Worm (Caenorhabditis elegans) whole organism, young adult: ENCODE results near the gene col-175.

ENCODE experiments used
- B0261.1 ChIP-seq: sonication (generic microtip); optimal IDR thresholded peaks from 2 replicates; lab custom pipeline; 2016; ENCODE audit warnings: mild to moderate bottlenecking, missing genetic modification characterization, moderate library complexity, missing compliant biosample characterization
- C06A6.2 ChIP-seq: fragments of 200-800 bp; sonication (Bioruptor generic); conservative IDR thresholded peaks from 2 replicates; pipeline ENCODE4 v1.3.6; 2022; ENCODE audit warnings: missing genetic modification characterization, missing compliant biosample characterization
- D2030.7 ChIP-seq: fragments of 200-800 bp; sonication (Bioruptor generic); IDR thresholded peaks from 2 replicates; pipeline ENCODE4 v1.3.6; 2022; ENCODE audit warnings: missing genetic modification reagents, missing genetic modification characterization, missing compliant biosample characterization
- F10E7.11 ChIP-seq: sonication (generic microtip); optimal IDR thresholded peaks from 2 replicates; lab custom pipeline; 2017; ENCODE audit warnings: mild to moderate bottlenecking, missing genetic modification characterization, moderate library complexity, missing compliant biosample characterization
- F55B11.4 ChIP-seq: sonication (generic microtip); optimal IDR thresholded peaks from 2 replicates; lab custom pipeline; 2016; ENCODE audit warnings: missing compliant biosample characterization, missing genetic modification characterization, borderline replicate concordance; ENCODE audit not compliant: insufficient read depth
- K11D2.4 ChIP-seq: fragments of 200-800 bp; sonication (Bioruptor generic); IDR thresholded peaks from 2 replicates; pipeline ENCODE4 v1.3.6; 2022; ENCODE audit warnings: missing genetic modification reagents, missing genetic modification characterization, missing compliant biosample characterization
- Y53F4B.3 ChIP-seq: fragments of 200-800 bp; sonication (Bioruptor generic); IDR thresholded peaks from 2 replicates; pipeline ENCODE4 v1.3.6; 2022; ENCODE audit warnings: missing genetic modification reagents, missing genetic modification characterization, missing compliant biosample characterization
- Y67H2A.10 ChIP-seq: fragments of 200-800 bp; sonication (Bioruptor generic); conservative IDR thresholded peaks from 2 replicates; pipeline ENCODE4 v1.3.6; 2022; ENCODE audit warnings: missing genetic modification reagents, missing genetic modification characterization, missing compliant biosample characterization
- Y95B8A.8 ChIP-seq: fragments of 200-800 bp; sonication (Bioruptor generic); IDR thresholded peaks from 2 replicates; pipeline ENCODE4 v1.3.6; 2022; ENCODE audit warnings: missing genetic modification reagents, missing genetic modification characterization, missing compliant biosample characterization
- aptf-3 ChIP-seq: fragments of 200-800 bp; sonication (Bioruptor generic); IDR thresholded peaks from 2 replicates; pipeline ENCODE4 v1.3.6; 2022; ENCODE audit warnings: missing genetic modification characterization, missing compliant biosample characterization
- athp-1 ChIP-seq: sonication (generic microtip); optimal IDR thresholded peaks from 2 replicates; lab custom pipeline; 2017; ENCODE audit warnings: mild to moderate bottlenecking, missing genetic modification characterization, missing compliant biosample characterization
- attf-5 ChIP-seq: fragments of 200-800 bp; sonication (Bioruptor generic); optimal IDR thresholded peaks from 2 replicates; lab custom pipeline; 2018; ENCODE audit warnings: mild to moderate bottlenecking, missing genetic modification characterization, missing compliant biosample characterization
- attf-6 ChIP-seq: fragments of 200-800 bp; sonication (Bioruptor generic); IDR thresholded peaks from 2 replicates; pipeline ENCODE4 v1.3.6; 2022; ENCODE audit warnings: missing genetic modification reagents, missing genetic modification characterization, missing compliant biosample characterization
- ceh-58 ChIP-seq: fragments of 200-800 bp; sonication (Bioruptor generic); IDR thresholded peaks from 2 replicates; pipeline ENCODE4 v1.3.6; 2022; ENCODE audit warnings: missing genetic modification characterization, missing compliant biosample characterization
- dox-1 ChIP-seq: fragments of 200-800 bp; sonication (Bioruptor generic); IDR thresholded peaks from 2 replicates; pipeline ENCODE4 v1.3.6; 2022; ENCODE audit warnings: missing genetic modification reagents, missing genetic modification characterization, missing compliant biosample characterization
- dpl-1 ChIP-seq: fragments of 150-350 bp; optimal IDR thresholded peaks from 2 replicates; lab custom pipeline; 2014; ENCODE audit warnings: missing biosample characterization, missing genetic modification reagents, missing genetic modification characterization
- egl-44 ChIP-seq: fragments of 200-800 bp; sonication (Bioruptor generic); IDR thresholded peaks from 2 replicates; pipeline ENCODE4 v1.3.6; 2022; ENCODE audit warnings: missing genetic modification reagents, missing genetic modification characterization, missing compliant biosample characterization
- egrh-3 ChIP-seq: fragments of 200-800 bp; sonication (Bioruptor generic); IDR thresholded peaks from 2 replicates; pipeline ENCODE4 v1.3.6; 2022; ENCODE audit warnings: missing genetic modification reagents, missing genetic modification characterization, missing compliant biosample characterization
- ets-4 ChIP-seq: fragments of 200-800 bp; sonication (Bioruptor generic); optimal IDR thresholded peaks from 2 replicates; lab custom pipeline; 2018; ENCODE audit warnings: mild to moderate bottlenecking, missing genetic modification characterization, missing compliant biosample characterization
- fkh-3 ChIP-seq: sonication (generic microtip); optimal IDR thresholded peaks from 2 replicates; lab custom pipeline; 2016; ENCODE audit warnings: mild to moderate bottlenecking, missing genetic modification characterization, missing compliant biosample characterization
- gei-17 ChIP-seq: fragments of 200-800 bp; sonication (Bioruptor generic); optimal IDR thresholded peaks from 2 replicates; lab custom pipeline; 2018; ENCODE audit warnings: mild to moderate bottlenecking, missing genetic modification characterization, missing compliant biosample characterization
- hlh-12 ChIP-seq: sonication (generic microtip); optimal IDR thresholded peaks from 2 replicates; lab custom pipeline; 2016; ENCODE audit warnings: missing genetic modification characterization, missing compliant biosample characterization
- hmg-1.2 ChIP-seq: fragments of 200-800 bp; sonication (Bioruptor generic); IDR thresholded peaks from 2 replicates; pipeline ENCODE4 v1.3.6; 2022; ENCODE audit warnings: missing genetic modification reagents, missing genetic modification characterization, missing compliant biosample characterization
- lag-1 ChIP-seq: fragments of 200-800 bp; sonication (Bioruptor generic); IDR thresholded peaks from 2 replicates; pipeline ENCODE4 v1.3.6; 2022; ENCODE audit warnings: missing genetic modification reagents, missing genetic modification characterization, missing compliant biosample characterization
- lin-35 ChIP-seq, 3 experiments: fragments of 150-350 bp in 2 of 3; sonication (generic microtip) in 1 of 3; optimal IDR thresholded peaks; 2 replicates each; lab custom pipeline; 2014 to 2018; ENCODE audit warnings: missing biosample characterization in 3 of 3, missing genetic modification characterization in 3 of 3, missing genetic modification reagents in 3 of 3
- lin-54 ChIP-seq: fragments of 200-800 bp; sonication (Bioruptor generic); optimal IDR thresholded peaks from 2 replicates; lab custom pipeline; 2018; ENCODE audit warnings: mild to moderate bottlenecking, missing genetic modification characterization, missing compliant biosample characterization
- mes-4 ChIP-seq: sonication (generic microtip); optimal IDR thresholded peaks from 2 replicates; lab custom pipeline; 2016; ENCODE audit warnings: missing genotype, missing genetic modification characterization, missing compliant biosample characterization
- mxl-1 ChIP-seq: sonication (generic microtip); optimal IDR thresholded peaks from 2 replicates; lab custom pipeline; 2016; ENCODE audit warnings: missing genetic modification characterization, missing compliant biosample characterization
- nhr-179 ChIP-seq: sonication (generic microtip); optimal IDR thresholded peaks from 2 replicates; lab custom pipeline; 2016; ENCODE audit warnings: mild to moderate bottlenecking, missing genetic modification characterization, missing compliant biosample characterization
- nhr-90 ChIP-seq: sonication (generic microtip); optimal IDR thresholded peaks from 2 replicates; lab custom pipeline; 2016; ENCODE audit warnings: missing genotype, mild to moderate bottlenecking, missing genetic modification characterization, missing compliant biosample characterization
- rcor-1 ChIP-seq: fragments of 200-800 bp; sonication (Bioruptor generic); IDR thresholded peaks from 2 replicates; pipeline ENCODE4 v1.3.6; 2022; ENCODE audit warnings: missing genetic modification reagents, missing genetic modification characterization, missing compliant biosample characterization
- snpc-1.1 ChIP-seq: sonication (generic microtip); optimal IDR thresholded peaks from 2 replicates; lab custom pipeline; 2017; ENCODE audit warnings: missing genetic modification characterization, mild to moderate bottlenecking, missing compliant biosample characterization, antibody characterized with exemption, moderate library complexity, missing genotype, missing genetic modification reagents; ENCODE audit not compliant: insufficient read depth
- snpc-1.3 ChIP-seq: sonication (generic microtip); optimal IDR thresholded peaks from 2 replicates; lab custom pipeline; 2017; ENCODE audit warnings: missing genetic modification characterization, mild to moderate bottlenecking, missing compliant biosample characterization, antibody characterized with exemption, moderate library complexity, missing genotype, missing genetic modification reagents; ENCODE audit not compliant: insufficient read depth
- snpc-3.4 ChIP-seq: sonication (generic microtip); optimal IDR thresholded peaks from 2 replicates; lab custom pipeline; 2017; ENCODE audit warnings: missing genetic modification characterization, mild to moderate bottlenecking, missing compliant biosample characterization, antibody characterized with exemption, moderate library complexity, missing genotype, missing genetic modification reagents
- somi-1 ChIP-seq: fragments of 200-800 bp; sonication (Bioruptor generic); optimal IDR thresholded peaks from 2 replicates; lab custom pipeline; 2018; ENCODE audit warnings: mild to moderate bottlenecking, missing genetic modification characterization, missing compliant biosample characterization
- tbx-9 ChIP-seq: sonication (generic microtip); optimal IDR thresholded peaks from 2 replicates; lab custom pipeline; 2016; ENCODE audit warnings: borderline replicate concordance, missing genetic modification characterization, inconsistent platforms, missing compliant biosample characterization
- zfh-2 ChIP-seq: fragments of 200-800 bp; sonication (Bioruptor generic); conservative IDR thresholded peaks from 2 replicates; pipeline ENCODE4 v1.3.6; 2022; ENCODE audit warnings: missing genetic modification reagents, missing genetic modification characterization, missing compliant biosample characterization
- zim-3 ChIP-seq: sonication (generic microtip); optimal IDR thresholded peaks from 2 replicates; lab custom pipeline; 2017; ENCODE audit warnings: mild to moderate bottlenecking, missing genetic modification characterization, moderate library complexity, missing compliant biosample characterization
- ztf-22 ChIP-seq: fragments of 200-800 bp; sonication (Bioruptor generic); optimal IDR thresholded peaks from 2 replicates; lab custom pipeline; 2018; ENCODE audit warnings: mild to moderate bottlenecking, missing genetic modification characterization, moderate library complexity, missing compliant biosample characterization
- ztf-25 ChIP-seq: fragments of 200-800 bp; sonication (Bioruptor generic); IDR thresholded peaks from 2 replicates; pipeline ENCODE4 v1.3.6; 2022; ENCODE audit warnings: missing genetic modification reagents, missing genetic modification characterization, missing compliant biosample characterization
- ztf-28 ChIP-seq: fragments of 200-800 bp; sonication (Bioruptor generic); IDR thresholded peaks from 2 replicates; pipeline ENCODE4 v1.3.6; 2022; ENCODE audit warnings: missing genetic modification reagents, missing genetic modification characterization, missing compliant biosample characterization

Gene col-175

ce11 chrX:9237708-9238107 lies 3.3 kb upstream of the col-175 start (continued):
- TF ChIP-seq rcor-1 (peak; percentile 53), dox-1 (GFP tag; lab: Robert Waterston, UW) (peak; percentile 63; the same call in 1 of the 2 replicates), zim-3 (peak; percentile 37), lin-54 (GFP tag; lab: Kevin White, UChicago) (peak; percentile 15), aptf-3 (GFP tag; lab: Robert Waterston, UW) (no peak), attf-5 (GFP tag; lab: Kevin White, UChicago) (peak; percentile 46), C06A6.2 (GFP tag; lab: Robert Waterston, UW) (no peak), ceh-58 (GFP tag; lab: Robert Waterston, UW) (no peak), egl-44 (GFP tag; lab: Robert Waterston, UW) (peak; percentile 70; the same call in 1 of the 2 replicates), snpc-1.1 (tag; lab: Kevin White, UChicago) (peak; percentile 10), nhr-90 (tag; lab: Kevin White, UChicago) (peak; percentile 80), attf-6 (GFP tag; lab: Robert Waterston, UW) (peak; percentile 61; the same call in 1 of the 2 replicates), D2030.7 (GFP tag; lab: Robert Waterston, UW) (peak; percentile 67), ztf-25 (GFP tag; lab: Robert Waterston, UW) (peak; percentile 80; the same call in 1 of the 2 replicates), mxl-1 (tag; lab: Kevin White, UChicago) (peak; percentile 65), athp-1 (peak; percentile 6), lag-1 (GFP tag; lab: Robert Waterston, UW) (no peak), nhr-179 (tag; lab: Kevin White, UChicago) (peak; percentile 37), hlh-12 (no peak), fkh-3 (tag; lab: Kevin White, UChicago) (peak; percentile 18), F10E7.11 (tag; lab: Kevin White, UChicago) (no peak), ets-4 (GFP tag; lab: Kevin White, UChicago) (no peak), gei-17 (no peak), F55B11.4 (no peak), Y53F4B.3 (GFP tag; lab: Robert Waterston, UW) (no peak), B0261.1 (tag; lab: Kevin White, UChicago) (peak; percentile 78), ztf-22 (GFP tag; lab: Kevin White, UChicago) (no peak), dpl-1 (GFP tag; lab: Kevin White, UChicago) (no peak), ztf-28 (no peak), hmg-1.2 (peak; percentile 63), snpc-1.3 (tag; lab: Kevin White, UChicago) (peak; percentile 35), somi-1 (GFP tag; lab: Kevin White, UChicago) (no peak), snpc-3.4 (tag; lab: Kevin White, UChicago) (peak; percentile 57), mes-4 (tag; lab: Kevin White, UChicago) (peak; percentile 82), tbx-9 (tag; lab: Kevin White, UChicago) (peak; percentile 20), Y67H2A.10 (GFP tag; lab: Robert Waterston, UW) (no peak)

- TF ChIP-seq lin-35 (GFP tag; optimal IDR thresholded peaks at IDR 0.05; lab: Kevin White, UChicago) (no peak), nhr-179 (tag; lab: Kevin White, UChicago) (no peak), egrh-3 (GFP tag; lab: Robert Waterston, UW) (peak; percentile 67; the same call in 1 of the 2 replicates), F10E7.11 (tag; lab: Kevin White, UChicago) (no peak), K11D2.4 (GFP tag; lab: Robert Waterston, UW) (no peak), ceh-58 (GFP tag; lab: Robert Waterston, UW) (0 out of 2 replicates have a peak, but pooled peaks have one; percentile 46), zfh-2 (GFP tag; lab: Robert Waterston, UW) (peak; percentile 93), Y95B8A.8 (GFP tag; lab: Robert Waterston, UW) (no peak), dox-1 (GFP tag; lab: Robert Waterston, UW) (0 out of 2 replicates have a peak, but pooled peaks have one; percentile 25)
Observed at ce11 chrX:9233805-9234204, 613 bp downstream of the col-175 start.
